Fruit fly (Drosophila melanogaster) whole organism, embryonic: ENCODE results near the gene CG9328.
A peak's percentile ranks its signal among the peaks of the same experiment; 100 is the strongest.

Experiments
- B-H2 ChIP-seq: fragments of 200-800 bp; sonication (Bioruptor generic); optimal IDR thresholded peaks from 2 replicates; lab custom pipeline; 2018; ENCODE audit warnings: missing biosample characterization, mild to moderate bottlenecking, missing genetic modification characterization
- Bgb ChIP-seq: fragments of 200-800 bp; sonication (Bioruptor generic); IDR thresholded peaks from 2 replicates; pipeline ENCODE4 v1.3.6; 2022; ENCODE audit warnings: missing biosample characterization, missing genetic modification characterization; ENCODE audit not compliant: partially characterized antibody
- CG10267 ChIP-seq: fragments of 200-800 bp; sonication (Bioruptor generic); optimal IDR thresholded peaks from 2 replicates; lab custom pipeline; 2018; ENCODE audit warnings: missing biosample characterization, mild to moderate bottlenecking, missing genetic modification characterization, moderate library complexity
- CG10321 ChIP-seq: fragments of 200-800 bp; sonication (Bioruptor generic); IDR thresholded peaks from 2 replicates; pipeline ENCODE4 v1.3.6; 2022; ENCODE audit warnings: missing biosample characterization, missing genetic modification characterization
- CG10366 ChIP-seq: fragments of 200-800 bp; sonication (Bioruptor generic); IDR thresholded peaks from 2 replicates; pipeline ENCODE4 v1.3.6; 2022; ENCODE audit warnings: missing biosample characterization, missing genetic modification characterization
- CG10565 ChIP-seq: fragments of 200-800 bp; sonication (Bioruptor generic); optimal IDR thresholded peaks from 3 replicates; lab custom pipeline; 2016; ENCODE audit warnings: missing biosample characterization, mild to moderate bottlenecking, missing genetic modification characterization
- CG12219 ChIP-seq: fragments of 200-800 bp; sonication (Bioruptor generic); optimal IDR thresholded peaks from 3 replicates; lab custom pipeline; 2018; ENCODE audit warnings: missing biosample characterization, mild to moderate bottlenecking, missing genetic modification characterization
- CG14667 ChIP-seq: fragments of 200-800 bp; sonication (Bioruptor generic); IDR thresholded peaks from 2 replicates; pipeline ENCODE4 v1.3.6; 2022; ENCODE audit warnings: missing biosample characterization, missing genetic modification characterization
- CG14965 ChIP-seq: fragments of 200-800 bp; sonication (Bioruptor generic); optimal IDR thresholded peaks from 2 replicates; lab custom pipeline; 2016; ENCODE audit warnings: missing biosample characterization, missing genetic modification characterization, borderline replicate concordance
- CG15269 ChIP-seq: fragments of 200-800 bp; sonication (Bioruptor generic); optimal IDR thresholded peaks from 2 replicates; lab custom pipeline; 2018; ENCODE audit warnings: missing biosample characterization, mild to moderate bottlenecking, missing genetic modification characterization, moderate library complexity
- CG1603 ChIP-seq: fragments of 200-800 bp; sonication (Bioruptor generic); optimal IDR thresholded peaks from 2 replicates; lab custom pipeline; 2019; ENCODE audit warnings: missing biosample characterization, mild to moderate bottlenecking, missing genetic modification characterization, moderate library complexity
- CG17328 ChIP-seq: fragments of 200-800 bp; sonication (Bioruptor generic); IDR thresholded peaks from 2 replicates; pipeline ENCODE4 v1.3.6; 2022; ENCODE audit warnings: missing biosample characterization, missing genetic modification characterization
- CG2199 ChIP-seq: fragments of 200-800 bp; sonication (Bioruptor generic); IDR thresholded peaks from 3 replicates; pipeline ENCODE4 v1.3.6; 2022; ENCODE audit warnings: missing biosample characterization, missing genetic modification characterization
- CG31365 ChIP-seq: fragments of 200-800 bp; sonication (Bioruptor generic); optimal IDR thresholded peaks from 2 replicates; lab custom pipeline; 2018; ENCODE audit warnings: missing biosample characterization, mild to moderate bottlenecking, missing genetic modification characterization
- CG34376 ChIP-seq: fragments of 200-800 bp; sonication (Bioruptor generic); optimal IDR thresholded peaks from 2 replicates; lab custom pipeline; 2018; ENCODE audit warnings: missing biosample characterization, mild to moderate bottlenecking, missing genetic modification characterization
- CG4328 ChIP-seq: fragments of 200-800 bp; sonication (Bioruptor generic); optimal IDR thresholded peaks from 3 replicates; lab custom pipeline; 2017; ENCODE audit warnings: missing biosample characterization, missing genetic modification reagents, missing genetic modification characterization
- CG4617 ChIP-seq: fragments of 200-800 bp; sonication (Bioruptor generic); optimal IDR thresholded peaks from 3 replicates; lab custom pipeline; 2016; ENCODE audit warnings: missing biosample characterization, missing genetic modification characterization, borderline replicate concordance
- CG6175 ChIP-seq: fragments of 200-800 bp; sonication (Bioruptor generic); IDR thresholded peaks from 3 replicates; pipeline ENCODE4 v1.3.6; 2022; ENCODE audit warnings: missing biosample characterization, missing genetic modification characterization
- CG7271 ChIP-seq: fragments of 200-800 bp; sonication (Bioruptor generic); optimal IDR thresholded peaks from 2 replicates; lab custom pipeline; 2018; ENCODE audit warnings: missing biosample characterization, mild to moderate bottlenecking, missing genetic modification characterization, moderate library complexity
- CG9437 ChIP-seq: fragments of 200-800 bp; sonication (Bioruptor generic); optimal IDR thresholded peaks from 2 replicates; lab custom pipeline; 2018; ENCODE audit warnings: missing biosample characterization, mild to moderate bottlenecking, missing genetic modification characterization
- Chrac-16 ChIP-seq: fragments of 200-800 bp; sonication (Bioruptor generic); optimal IDR thresholded peaks from 3 replicates; lab custom pipeline; 2016; ENCODE audit warnings: missing biosample characterization, missing genetic modification characterization
- Doc2 ChIP-seq: fragments of 200-800 bp; sonication (Bioruptor generic); IDR thresholded peaks from 2 replicates; pipeline ENCODE4 v1.3.6; 2022; ENCODE audit warnings: missing biosample characterization, missing genetic modification characterization
- Dp ChIP-seq: fragments of 200-800 bp; sonication (Bioruptor generic); optimal IDR thresholded peaks from 2 replicates; lab custom pipeline; 2018; ENCODE audit warnings: missing biosample characterization, mild to moderate bottlenecking, missing genetic modification characterization, moderate library complexity
- Gsc ChIP-seq: fragments of 200-800 bp; sonication (Bioruptor generic); IDR thresholded peaks from 2 replicates; pipeline ENCODE4 v1.3.6; 2022; ENCODE audit warnings: missing biosample characterization, missing genetic modification characterization
- Hr3 ChIP-seq: fragments of 200-800 bp; sonication (Bioruptor generic); optimal IDR thresholded peaks from 3 replicates; lab custom pipeline; 2016; ENCODE audit warnings: missing biosample characterization, missing genetic modification characterization
- Lhr ChIP-seq: fragments of 200-800 bp; sonication (Bioruptor generic); optimal IDR thresholded peaks from 3 replicates; lab custom pipeline; 2017; ENCODE audit warnings: mild to moderate bottlenecking, missing biosample characterization, missing genetic modification reagents, missing genetic modification characterization
- MTF-1 ChIP-seq: fragments of 200-800 bp; sonication (Bioruptor generic); optimal IDR thresholded peaks from 2 replicates; lab custom pipeline; 2018; ENCODE audit warnings: missing biosample characterization, mild to moderate bottlenecking, missing genetic modification characterization, borderline replicate concordance
- Med ChIP-seq: fragments of 200-800 bp; sonication (Bioruptor generic); peaks from one replicate; lab custom pipeline; 2016; ENCODE audit warnings: missing biosample characterization, missing genetic modification characterization, mild to moderate bottlenecking, inconsistent platforms, moderate library complexity
- Nf-YA ChIP-seq: fragments of 200-800 bp; sonication (Bioruptor generic); IDR thresholded peaks from 2 replicates; pipeline ENCODE4 v1.3.6; 2022; ENCODE audit warnings: missing biosample characterization, missing genetic modification characterization
- Nf-YB ChIP-seq: fragments of 200-800 bp; sonication (Bioruptor generic); optimal IDR thresholded peaks from 3 replicates; lab custom pipeline; 2019; ENCODE audit warnings: missing biosample characterization, mild to moderate bottlenecking, missing genetic modification characterization, moderate library complexity
- Ptx1 ChIP-seq: fragments of 200-800 bp; sonication (Bioruptor generic); IDR thresholded peaks from 2 replicates; pipeline ENCODE4 v1.3.6; 2022; ENCODE audit warnings: missing biosample characterization, missing genetic modification characterization
- Usf ChIP-seq: fragments of 200-800 bp; sonication (Bioruptor generic); optimal IDR thresholded peaks from 2 replicates; lab custom pipeline; 2017; ENCODE audit warnings: missing genotype, missing biosample characterization, missing genetic modification characterization
- ab ChIP-seq: fragments of 200-800 bp; sonication (Bioruptor generic); optimal IDR thresholded peaks from 2 replicates; lab custom pipeline; 2016; ENCODE audit warnings: missing biosample characterization, missing genetic modification characterization
- al ChIP-seq: fragments of 200-800 bp; sonication (Bioruptor generic); IDR thresholded peaks from 2 replicates; pipeline ENCODE4 v1.3.6; 2022; ENCODE audit warnings: missing biosample characterization, missing genetic modification characterization
- ase ChIP-seq: fragments of 200-800 bp; sonication (Bioruptor generic); IDR thresholded peaks from 3 replicates; pipeline ENCODE4 v1.3.6; 2022; ENCODE audit warnings: missing biosample characterization, missing genetic modification characterization
- ash1 ChIP-seq: fragments of 200-800 bp; sonication (Bioruptor generic); optimal IDR thresholded peaks from 2 replicates; lab custom pipeline; 2018; ENCODE audit warnings: missing biosample characterization, mild to moderate bottlenecking, missing genetic modification characterization
- insv ChIP-seq, 2 experiments: fragments of 200-800 bp; sonication (Bioruptor generic); optimal IDR thresholded peaks; 3 replicates each; lab custom pipeline; 2016 to 2018; ENCODE audit warnings: missing biosample characterization in 2 of 2, missing genetic modification characterization in 2 of 2
- lab ChIP-seq: fragments of 200-800 bp; sonication (Bioruptor generic); optimal IDR thresholded peaks from 3 replicates; lab custom pipeline; 2017; ENCODE audit warnings: missing biosample characterization, missing genetic modification characterization, mild to moderate bottlenecking, moderate library complexity, missing genetic modification reagents
- lbe ChIP-seq: fragments of 200-800 bp; sonication (Bioruptor generic); optimal IDR thresholded peaks from 2 replicates; lab custom pipeline; 2016; ENCODE audit warnings: missing biosample characterization, mild to moderate bottlenecking, missing genetic modification characterization
- lov ChIP-seq, 2 experiments: fragments of 200-800 bp in 1 of 2; fragments of >200 bp in 1 of 2; sonication (Bioruptor generic) in 1 of 2; IDR thresholded peaks in 1 of 2; optimal IDR thresholded peaks in 1 of 2; 2 replicates in 1 of 2; 3 replicates in 1 of 2; pipeline versions ENCODE4 v1.3.6 to Lab custom; 2017 to 2022; ENCODE audit warnings: missing biosample characterization in 1 of 2, missing genetic modification characterization in 1 of 2
- luna ChIP-seq: fragments of 200-800 bp; sonication (Bioruptor generic); optimal IDR thresholded peaks from 2 replicates; lab custom pipeline; 2016; ENCODE audit warnings: missing biosample characterization, missing genetic modification characterization
- pb ChIP-seq: fragments of 200-800 bp; sonication (Bioruptor generic); optimal IDR thresholded peaks from 3 replicates; lab custom pipeline; 2016; ENCODE audit warnings: missing biosample characterization, missing genetic modification characterization
- phol ChIP-seq: fragments of 200-800 bp; sonication (Bioruptor generic); optimal IDR thresholded peaks from 3 replicates; lab custom pipeline; 2018; ENCODE audit warnings: missing biosample characterization, mild to moderate bottlenecking, missing genetic modification characterization, moderate library complexity
- pros ChIP-seq: fragments of 200-800 bp; sonication (Bioruptor generic); optimal IDR thresholded peaks from 3 replicates; lab custom pipeline; 2019; ENCODE audit warnings: missing biosample characterization, mild to moderate bottlenecking, missing genetic modification characterization, moderate library complexity
- sim ChIP-seq: fragments of 200-800 bp; sonication (Bioruptor generic); IDR thresholded peaks from 2 replicates; pipeline ENCODE4 v1.3.6; 2022; ENCODE audit warnings: missing biosample characterization, missing genetic modification characterization
- sug ChIP-seq: fragments of 200-800 bp; optimal IDR thresholded peaks from 2 replicates; lab custom pipeline; 2019; ENCODE audit warnings: missing biosample characterization, mild to moderate bottlenecking, missing genetic modification characterization, moderate library complexity
- tna ChIP-seq: fragments of 200-800 bp; sonication (Bioruptor generic); IDR thresholded peaks from 2 replicates; pipeline ENCODE4 v1.3.6; 2022; ENCODE audit warnings: missing biosample characterization, missing genetic modification characterization; ENCODE audit not compliant: partially characterized antibody
- ttk ChIP-seq: fragments of 200-800 bp; sonication (Bioruptor generic); IDR thresholded peaks from 2 replicates; pipeline ENCODE4 v2.1.2; 2022; ENCODE audit warnings: missing biosample characterization, missing genetic modification characterization
- usp ChIP-seq: fragments of >200 bp; optimal IDR thresholded peaks from 2 replicates; lab custom pipeline; 2017; ENCODE audit warnings: missing biosample characterization, missing genetic modification characterization

The CG9328 gene

DNA sequence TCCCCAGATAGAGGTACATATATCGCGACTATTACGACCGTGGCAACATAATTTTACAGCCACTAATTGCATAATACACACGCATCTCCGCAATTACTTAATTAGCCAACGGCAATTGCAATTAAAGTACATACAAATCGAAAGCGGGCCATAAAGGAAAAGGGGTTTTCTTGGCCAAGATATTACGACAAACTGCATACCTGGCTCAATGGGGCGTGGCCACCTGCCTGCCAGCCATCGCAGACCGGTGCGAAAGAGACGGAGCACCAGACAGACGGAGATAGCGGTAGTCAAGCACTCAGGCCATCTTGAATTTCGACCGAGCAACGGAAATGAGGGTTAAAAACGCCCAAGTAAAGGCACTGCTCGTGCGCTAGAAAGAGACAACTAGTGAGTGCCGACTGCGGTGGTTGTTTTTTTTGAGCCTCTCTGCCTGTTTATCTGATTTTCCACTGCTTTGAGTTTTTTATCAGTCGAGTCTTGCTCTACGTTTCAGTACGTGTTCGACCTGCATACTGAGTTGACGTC lies 27.2 kb upstream of the CG9328 start, which contains the start of gene cad (continued):
- no peak for TF ChIP-seq insv (GFP tag; optimal IDR thresholded peaks at IDR 0.05; lab: Kevin White, UChicago)
- TF ChIP-seq CG2199 (GFP tag; lab: Robert Waterston, UW) = peak; percentile 76; the same call in 2 of the 3 replicates
- peak; percentile 59; the same call in 1 of the 2 replicates for TF ChIP-seq Bgb (GFP tag; lab: Robert Waterston, UW)
- peak; percentile 37 for TF ChIP-seq CG34376
- peak; percentile 25 for TF ChIP-seq pros (GFP tag; lab: Kevin White, UChicago)
- no peak for TF ChIP-seq Ptx1 (GFP tag; lab: Robert Waterston, UW)
- peak; percentile 96 for TF ChIP-seq phol (tag; lab: Kevin White, UChicago)
- peak; percentile 13 for TF ChIP-seq lbe (GFP tag; lab: Kevin White, UChicago)
- no peak for TF ChIP-seq Usf
- TF ChIP-seq CG12219 (GFP tag; lab: Kevin White, UChicago) = no peak
- peak; percentile 53 for TF ChIP-seq ash1 (GFP tag; lab: Kevin White, UChicago)
- no peak for TF ChIP-seq CG14667 (GFP tag; lab: Robert Waterston, UW)
- TF ChIP-seq Lhr (GFP tag; lab: Kevin White, UChicago) = no peak
- no peak for TF ChIP-seq ase (GFP tag; lab: Robert Waterston, UW)
- TF ChIP-seq CG4328 (GFP tag; lab: Kevin White, UChicago) = no peak
- TF ChIP-seq CG6175 (GFP tag; lab: Robert Waterston, UW) = 0 out of 3 replicates have a peak, but pooled peaks have one; percentile 19
- TF ChIP-seq CG17328 = peak; percentile 55; the same call in 1 of the 2 replicates
- peak; percentile 99 for TF ChIP-seq CG10321 (GFP tag; lab: Robert Waterston, UW)
- no peak for TF ChIP-seq ab
- peak; percentile 61 for TF ChIP-seq lab (GFP tag; lab: Kevin White, UChicago)
- TF ChIP-seq Med (GFP tag; lab: Kevin White, UChicago) = peak; percentile 94
- TF ChIP-seq CG10366 (GFP tag; lab: Robert Waterston, UW) = peak; percentile 36; the same call in 1 of the 2 replicates
- no peak for TF ChIP-seq Gsc (GFP tag; lab: Robert Waterston, UW)
- TF ChIP-seq CG31365 = peak; percentile 44
- TF ChIP-seq sim (GFP tag; lab: Robert Waterston, UW) = 0 out of 2 replicates have a peak, but pooled peaks have one; percentile 20
- no peak for TF ChIP-seq CG10565
- peak; percentile 54 for TF ChIP-seq CG7271 (tag; lab: Kevin White, UChicago)
- peak; percentile 51 for TF ChIP-seq ttk (GFP tag; lab: Robert Waterston, UW)
- TF ChIP-seq Doc2 (GFP tag; lab: Robert Waterston, UW) = no peak
- peak; percentile 96 for TF ChIP-seq Nf-YB (GFP tag; lab: Kevin White, UChicago)
- no peak for TF ChIP-seq CG14965
- TF ChIP-seq CG15269 = peak; percentile 13
- TF ChIP-seq pb = no peak
- TF ChIP-seq sug (tag; lab: Kevin White, UChicago) = peak; percentile 25
- no peak for TF ChIP-seq al (GFP tag; lab: Robert Waterston, UW)
- no peak for TF ChIP-seq CG4617 (GFP tag; lab: Kevin White, UChicago)
- peak; percentile 25 for TF ChIP-seq CG1603 (tag; lab: Kevin White, UChicago)
- no peak for TF ChIP-seq Dp (GFP tag; lab: Kevin White, UChicago)
- TF ChIP-seq CG9437 = no peak
- no peak for TF ChIP-seq luna
- 0 out of 2 replicates have a peak, but pooled peaks have one; percentile 27 for TF ChIP-seq tna (GFP tag; lab: Robert Waterston, UW)
- peak; percentile 60 for TF ChIP-seq Nf-YA (GFP tag; lab: Robert Waterston, UW)
- TF ChIP-seq B-H2 (GFP tag; lab: Kevin White, UChicago) = peak; percentile 7
- TF ChIP-seq MTF-1 (GFP tag; lab: Kevin White, UChicago) = peak; percentile 44
- TF ChIP-seq lov (optimal IDR thresholded peaks at IDR 0.05; lab: Kevin White, UChicago) = no peak
- peak; percentile 56; the same call in 1 of the 3 replicates for TF ChIP-seq lov (GFP tag; IDR thresholded peaks at IDR 0.05; lab: Robert Waterston, UW)
- TF ChIP-seq CG10267 = peak; percentile 6
- TF ChIP-seq Hr3 (GFP tag; lab: Kevin White, UChicago) = no peak
- no peak for TF ChIP-seq Chrac-16 (GFP tag; lab: Kevin White, UChicago)
- no peak for TF ChIP-seq usp (GFP tag; lab: Kevin White, UChicago)
